Worm (Caenorhabditis elegans): ENCODE data around the gene B0496.11.

- TF ChIP-seq ama-1 (optimal IDR thresholded peaks at IDR 0.05) (no peak), tbx-11 (GFP tag; IDR thresholded peaks at IDR 0.05) (no peak), ceh-36 (tag; optimal IDR thresholded peaks at IDR 0.05) (no peak), tbx-37 (GFP tag; conservative IDR thresholded peaks at IDR 0.05) (no peak), hmg-4 (GFP tag; optimal IDR thresholded peaks at IDR 0.05) (no peak)
These were observed 43.9 kb upstream of the B0496.11 start for ce11 chrIV:7477697-7478096.

All from whole organism, early embryonic.